Worm (Caenorhabditis elegans): ENCODE results near the gene ZK596.2.
A peak's percentile ranks its signal among the peaks of the same experiment; 100 is the strongest.

- TF ChIP-seq fkh-10 (GFP tag; optimal IDR thresholded peaks at IDR 0.05) (peak; percentile 46), dpl-1 (GFP tag; optimal IDR thresholded peaks at IDR 0.05) (peak; percentile 69 to 79 (median 69))
These were observed 24.0 kb upstream of the ZK596.2 start, which contains the start of the genes dnc-1 and lsm-7 for ce11 chrIV:10933062-10933552.
